Worm (Caenorhabditis elegans) whole organism, L2 larva: Measurements from ENCODE around the gene Y116A8C.469.

Experiments
- F13H6.1 ChIP-seq: sonication (generic microtip); optimal IDR thresholded peaks from 2 replicates; lab custom pipeline; 2016; ENCODE audit warnings: missing genetic modification characterization, missing compliant biosample characterization
- R02D3.7 ChIP-seq: fragments of 150-350 bp; optimal IDR thresholded peaks from 2 replicates; lab custom pipeline; 2014; ENCODE audit warnings: missing biosample characterization, missing genetic modification characterization
- ceh-82 ChIP-seq: fragments of 150-350 bp; optimal IDR thresholded peaks from 2 replicates; lab custom pipeline; 2014; ENCODE audit warnings: missing biosample characterization, missing genetic modification characterization
- egl-27 ChIP-seq: sonication (generic microtip); optimal IDR thresholded peaks from 3 replicates; lab custom pipeline; 2017; ENCODE audit warnings: missing biosample characterization, missing genetic modification reagents, missing genetic modification characterization
- nhr-23 ChIP-seq: fragments of 150-350 bp; optimal IDR thresholded peaks from 2 replicates; lab custom pipeline; 2014; ENCODE audit warnings: missing biosample characterization, missing genetic modification reagents, missing genetic modification characterization
- unc-62 ChIP-seq: fragments of 150-350 bp; optimal IDR thresholded peaks from 2 replicates; lab custom pipeline; 2014; ENCODE audit warnings: missing biosample characterization, missing genetic modification reagents, missing genetic modification characterization
- ztf-11 ChIP-seq: sonication (generic microtip); optimal IDR thresholded peaks from 2 replicates; lab custom pipeline; 2017; ENCODE audit warnings: missing biosample characterization, missing genetic modification characterization

ce11 chrIV:16898205-16898604, 19.5 kb downstream of the Y116A8C.469 start:
- TF ChIP-seq R02D3.7 (tag; lab: Kevin White, UChicago) = no peak
- no peak for TF ChIP-seq ceh-82
- no peak for TF ChIP-seq unc-62 (GFP tag; lab: Kevin White, UChicago)
- TF ChIP-seq F13H6.1 (tag; lab: Kevin White, UChicago) = no peak
- TF ChIP-seq ztf-11 = no peak
- no peak for TF ChIP-seq egl-27 (tag; lab: Kevin White, UChicago)
- TF ChIP-seq nhr-23 (tag; lab: Kevin White, UChicago) = no peak
